Fruit fly (Drosophila melanogaster) whole organism, embryonic: Measurements from ENCODE around the gene CG13026.
A peak's percentile ranks its signal among the peaks of the same experiment; 100 is the strongest.

Source experiments
- B-H1 ChIP-seq: fragments of 200-800 bp; sonication (Bioruptor generic); IDR thresholded peaks from 3 replicates; pipeline ENCODE4 v1.3.6; 2022; ENCODE audit warnings: missing biosample characterization, missing genetic modification characterization
- Bgb ChIP-seq: fragments of 200-800 bp; sonication (Bioruptor generic); IDR thresholded peaks from 2 replicates; pipeline ENCODE4 v1.3.6; 2022; ENCODE audit warnings: missing biosample characterization, missing genetic modification characterization; ENCODE audit not compliant: partially characterized antibody
- CG11504 ChIP-seq: fragments of 200-800 bp; sonication (Bioruptor generic); optimal IDR thresholded peaks from 3 replicates; lab custom pipeline; 2019; ENCODE audit warnings: missing biosample characterization, mild to moderate bottlenecking, missing genetic modification characterization, moderate library complexity
- CG12071 ChIP-seq: fragments of 200-800 bp; sonication (Bioruptor generic); optimal IDR thresholded peaks from 3 replicates; lab custom pipeline; 2018; ENCODE audit warnings: missing biosample characterization, mild to moderate bottlenecking, missing genetic modification characterization
- CG15601 ChIP-seq: fragments of 200-800 bp; sonication (Bioruptor generic); optimal IDR thresholded peaks from 3 replicates; lab custom pipeline; 2019; ENCODE audit warnings: missing biosample characterization, mild to moderate bottlenecking, missing genetic modification characterization, moderate library complexity
- CG18262 ChIP-seq: fragments of 200-800 bp; optimal IDR thresholded peaks from 3 replicates; lab custom pipeline; 2019; ENCODE audit warnings: missing biosample characterization, mild to moderate bottlenecking, missing genetic modification characterization, moderate library complexity
- CG2875 ChIP-seq: fragments of 200-800 bp; sonication (Bioruptor generic); optimal IDR thresholded peaks from 2 replicates; lab custom pipeline; 2017; ENCODE audit warnings: missing biosample characterization, mild to moderate bottlenecking, missing genetic modification characterization, missing genetic modification reagents
- CG31388 ChIP-seq: fragments of 200-800 bp; sonication (Bioruptor generic); optimal IDR thresholded peaks from 2 replicates; lab custom pipeline; 2016; ENCODE audit warnings: missing biosample characterization, missing genetic modification characterization
- CG4282 ChIP-seq: fragments of 200-800 bp; sonication (Bioruptor generic); optimal IDR thresholded peaks from 2 replicates; lab custom pipeline; 2016; ENCODE audit warnings: missing biosample characterization, missing genetic modification characterization
- CG4328 ChIP-seq: fragments of 200-800 bp; sonication (Bioruptor generic); optimal IDR thresholded peaks from 3 replicates; lab custom pipeline; 2017; ENCODE audit warnings: missing biosample characterization, missing genetic modification reagents, missing genetic modification characterization
- CG4424 ChIP-seq: fragments of 200-800 bp; sonication (Bioruptor generic); optimal IDR thresholded peaks from 3 replicates; lab custom pipeline; 2016; ENCODE audit warnings: missing biosample characterization, missing genetic modification characterization
- CG6254 ChIP-seq: fragments of 200-800 bp; sonication (Bioruptor generic); optimal IDR thresholded peaks from 3 replicates; lab custom pipeline; 2017; ENCODE audit warnings: mild to moderate bottlenecking, missing biosample characterization, missing genetic modification reagents, missing genetic modification characterization
- CG6689 ChIP-seq: fragments of 200-800 bp; sonication (Bioruptor generic); IDR thresholded peaks from 2 replicates; pipeline ENCODE4 v1.3.6; 2022; ENCODE audit warnings: missing biosample characterization, missing genetic modification characterization
- CG6765 ChIP-seq: fragments of 200-800 bp; sonication (Bioruptor generic); optimal IDR thresholded peaks from 3 replicates; lab custom pipeline; 2017; ENCODE audit warnings: missing biosample characterization, mild to moderate bottlenecking, missing genetic modification characterization
- CG6791 ChIP-seq: fragments of 200-800 bp; sonication (Bioruptor generic); IDR thresholded peaks from 3 replicates; pipeline ENCODE4 v1.3.6; 2022; ENCODE audit warnings: missing biosample characterization, missing genetic modification characterization; ENCODE audit not compliant: partially characterized antibody
- CG7745 ChIP-seq: fragments of 200-800 bp; sonication (Bioruptor generic); optimal IDR thresholded peaks from 2 replicates; lab custom pipeline; 2018; ENCODE audit warnings: missing biosample characterization, mild to moderate bottlenecking, missing genetic modification characterization, moderate library complexity
- CG7786 ChIP-seq: fragments of 200-800 bp; sonication (Bioruptor generic); optimal IDR thresholded peaks from 2 replicates; lab custom pipeline; 2016; ENCODE audit warnings: missing biosample characterization, missing genetic modification characterization
- CG8281 ChIP-seq: fragments of 200-800 bp; sonication (Bioruptor generic); optimal IDR thresholded peaks from 2 replicates; lab custom pipeline; 2018; ENCODE audit warnings: missing biosample characterization, mild to moderate bottlenecking, missing genetic modification characterization, moderate library complexity
- CG8290 ChIP-seq, 3 experiments: fragments of 200-800 bp; sonication (Bioruptor generic); optimal IDR thresholded peaks; 2 replicates each; lab custom pipeline; 2016 to 2019; ENCODE audit warnings: missing biosample characterization in 3 of 3, missing genetic modification characterization in 3 of 3, mild to moderate bottlenecking in 2 of 3, moderate library complexity in 1 of 3
- CG9727 ChIP-seq: fragments of 200-800 bp; sonication (Bioruptor generic); optimal IDR thresholded peaks from 3 replicates; lab custom pipeline; 2017; ENCODE audit warnings: missing biosample characterization, mild to moderate bottlenecking, missing genetic modification characterization
- HHEX ChIP-seq: fragments of 200-800 bp; sonication (Bioruptor generic); optimal IDR thresholded peaks from 3 replicates; lab custom pipeline; 2017; ENCODE audit warnings: missing biosample characterization, mild to moderate bottlenecking, missing genetic modification characterization, missing genetic modification reagents
- Hr3 ChIP-seq: fragments of 200-800 bp; sonication (Bioruptor generic); optimal IDR thresholded peaks from 3 replicates; lab custom pipeline; 2016; ENCODE audit warnings: missing biosample characterization, missing genetic modification characterization
- Hr39 ChIP-seq: fragments of >200 bp; optimal IDR thresholded peaks from 2 replicates; lab custom pipeline; 2017
- MTF-1 ChIP-seq: fragments of 200-800 bp; sonication (Bioruptor generic); optimal IDR thresholded peaks from 2 replicates; lab custom pipeline; 2018; ENCODE audit warnings: missing biosample characterization, mild to moderate bottlenecking, missing genetic modification characterization, borderline replicate concordance
- NK7.1 ChIP-seq: fragments of 200-800 bp; sonication (Bioruptor generic); optimal IDR thresholded peaks from 3 replicates; lab custom pipeline; 2016; ENCODE audit warnings: missing biosample characterization, missing genetic modification characterization
- NfI ChIP-seq: fragments of 200-800 bp; sonication (Bioruptor generic); optimal IDR thresholded peaks from 3 replicates; lab custom pipeline; 2018; ENCODE audit warnings: missing biosample characterization, mild to moderate bottlenecking, missing genetic modification characterization, moderate library complexity
- Oli ChIP-seq: fragments of 200-800 bp; sonication (Bioruptor generic); optimal IDR thresholded peaks from 2 replicates; lab custom pipeline; 2018; ENCODE audit warnings: missing biosample characterization, mild to moderate bottlenecking, missing genetic modification characterization, moderate library complexity
- Optix ChIP-seq: fragments of 200-800 bp; sonication (Bioruptor generic); IDR thresholded peaks from 3 replicates; pipeline ENCODE4 v1.3.6; 2022; ENCODE audit warnings: missing biosample characterization, missing genetic modification characterization
- Ravus ChIP-seq: fragments of 200-800 bp; sonication (Bioruptor generic); IDR thresholded peaks from 2 replicates; pipeline ENCODE4 v1.3.6; 2022; ENCODE audit warnings: missing biosample characterization, missing genetic modification characterization
- btn ChIP-seq: fragments of 200-800 bp; sonication (Bioruptor generic); optimal IDR thresholded peaks from 2 replicates; lab custom pipeline; 2016; ENCODE audit warnings: missing biosample characterization, missing genetic modification characterization
- chif ChIP-seq, 2 experiments: fragments of 200-800 bp; sonication (Bioruptor generic); optimal IDR thresholded peaks; 3 replicates each; lab custom pipeline; 2016; ENCODE audit warnings: missing biosample characterization in 2 of 2, missing genetic modification characterization in 2 of 2
- chinmo ChIP-seq: fragments of 200-800 bp; sonication (Bioruptor generic); IDR thresholded peaks from 4 replicates; pipeline ENCODE4 v1.3.6; 2022; ENCODE audit warnings: missing biosample characterization, missing genetic modification characterization; ENCODE audit not compliant: partially characterized antibody
- cwo ChIP-seq: fragments of 200-800 bp; sonication (Bioruptor generic); optimal IDR thresholded peaks from 3 replicates; lab custom pipeline; 2017; ENCODE audit warnings: missing biosample characterization, missing genetic modification characterization, mild to moderate bottlenecking, moderate library complexity, missing genetic modification reagents
- gro ChIP-seq: fragments of 200-800 bp; sonication (Bioruptor generic); optimal IDR thresholded peaks from 2 replicates; lab custom pipeline; 2016; ENCODE audit warnings: missing biosample characterization, missing genetic modification characterization
- knrl ChIP-seq: fragments of 200-800 bp; sonication (Bioruptor generic); IDR thresholded peaks from 3 replicates; pipeline ENCODE4 v1.3.6; 2022; ENCODE audit warnings: missing biosample characterization, missing genetic modification characterization; ENCODE audit not compliant: partially characterized antibody
- lab ChIP-seq: fragments of 200-800 bp; sonication (Bioruptor generic); optimal IDR thresholded peaks from 3 replicates; lab custom pipeline; 2017; ENCODE audit warnings: missing biosample characterization, missing genetic modification characterization, mild to moderate bottlenecking, moderate library complexity, missing genetic modification reagents
- lbe ChIP-seq: fragments of 200-800 bp; sonication (Bioruptor generic); optimal IDR thresholded peaks from 2 replicates; lab custom pipeline; 2016; ENCODE audit warnings: missing biosample characterization, mild to moderate bottlenecking, missing genetic modification characterization
- lov ChIP-seq, 2 experiments: fragments of 200-800 bp in 1 of 2; fragments of >200 bp in 1 of 2; sonication (Bioruptor generic) in 1 of 2; IDR thresholded peaks in 1 of 2; optimal IDR thresholded peaks in 1 of 2; 2 replicates in 1 of 2; 3 replicates in 1 of 2; pipeline versions ENCODE4 v1.3.6 to Lab custom; 2017 to 2022; ENCODE audit warnings: missing biosample characterization in 1 of 2, missing genetic modification characterization in 1 of 2
- mam ChIP-seq: fragments of 200-800 bp; sonication (Bioruptor generic); optimal IDR thresholded peaks from 3 replicates; lab custom pipeline; 2016; ENCODE audit warnings: missing biosample characterization, missing genetic modification characterization
- nmo ChIP-seq: fragments of 200-800 bp; sonication (Bioruptor generic); optimal IDR thresholded peaks from 2 replicates; lab custom pipeline; 2018; ENCODE audit warnings: missing biosample characterization, mild to moderate bottlenecking, missing genetic modification characterization, moderate library complexity
- nom ChIP-seq: fragments of 200-800 bp; sonication (Bioruptor generic); optimal IDR thresholded peaks from 2 replicates; lab custom pipeline; 2017; ENCODE audit warnings: missing biosample characterization, missing genetic modification characterization, mild to moderate bottlenecking, moderate library complexity, missing genetic modification reagents
- pum ChIP-seq: fragments of 200-800 bp; sonication (Bioruptor generic); optimal IDR thresholded peaks from 2 replicates; lab custom pipeline; 2016; ENCODE audit warnings: missing biosample characterization, missing genetic modification characterization
- salm ChIP-seq: fragments of 200-800 bp; sonication (Bioruptor generic); optimal IDR thresholded peaks from 2 replicates; lab custom pipeline; 2018; ENCODE audit warnings: missing biosample characterization, mild to moderate bottlenecking, missing genetic modification characterization
- unpg ChIP-seq: fragments of 200-800 bp; sonication (Bioruptor generic); optimal IDR thresholded peaks from 3 replicates; lab custom pipeline; 2018; ENCODE audit warnings: missing biosample characterization, mild to moderate bottlenecking, missing genetic modification characterization, moderate library complexity

Gene CG13026

dm6 chr3L:16760274-16760673 lies 34.3 kb upstream of the CG13026 start (continued):
- TF ChIP-seq CG8281 (no peak), Optix (peak; percentile 66; the same call in 2 of the 3 replicates), Bgb (no peak), B-H1 (GFP tag; lab: Robert Waterston, UW) (no peak), CG6765 (GFP tag; lab: Kevin White, UChicago) (no peak), gro (GFP tag; lab: Kevin White, UChicago) (no peak), salm (tag; lab: Kevin White, UChicago) (no peak), Hr3 (GFP tag; lab: Kevin White, UChicago) (no peak), chinmo (GFP tag; lab: Robert Waterston, UW) (no peak), CG2875 (GFP tag; lab: Kevin White, UChicago) (no peak), pum (peak; percentile 31), MTF-1 (GFP tag; lab: Kevin White, UChicago) (no peak), lab (GFP tag; lab: Kevin White, UChicago) (peak; percentile 0), CG7745 (tag; lab: Kevin White, UChicago) (no peak), lbe (GFP tag; lab: Kevin White, UChicago) (no peak), NfI (GFP tag; lab: Kevin White, UChicago) (peak; percentile 28), nom (GFP tag; lab: Kevin White, UChicago) (no peak), lov (optimal IDR thresholded peaks at IDR 0.05; lab: Kevin White, UChicago) (no peak), lov (GFP tag; IDR thresholded peaks at IDR 0.05; lab: Robert Waterston, UW) (no peak), CG4328 (GFP tag; lab: Kevin White, UChicago) (no peak), CG4424 (GFP tag; lab: Kevin White, UChicago) (peak; percentile 35), HHEX (GFP tag; lab: Kevin White, UChicago) (peak; percentile 30), CG8290 (GFP tag; optimal IDR thresholded peaks at IDR 0.05; lab: Kevin White, UChicago) (no peak), CG8290 (tag; optimal IDR thresholded peaks at IDR 0.05; lab: Kevin White, UChicago) (peak in 1 of 2 experiments; percentile 45), btn (no peak), Hr39 (no peak), CG31388 (GFP tag; lab: Kevin White, UChicago) (no peak), CG6689 (GFP tag; lab: Robert Waterston, UW) (no peak), CG15601 (tag; lab: Kevin White, UChicago) (peak; percentile 60), CG9727 (GFP tag; lab: Kevin White, UChicago) (no peak), CG4282 (GFP tag; lab: Kevin White, UChicago) (no peak), CG12071 (GFP tag; lab: Kevin White, UChicago) (peak; percentile 18), chif (GFP tag; optimal IDR thresholded peaks at IDR 0.05; lab: Kevin White, UChicago) (peak; percentile 38 to 62), CG6254 (GFP tag; lab: Kevin White, UChicago) (no peak), unpg (GFP tag; lab: Kevin White, UChicago) (peak; percentile 46), CG7786 (GFP tag; lab: Kevin White, UChicago) (no peak), cwo (GFP tag; lab: Kevin White, UChicago) (peak; percentile 17), NK7.1 (no peak), knrl (no peak), CG18262 (peak; percentile 57), CG11504 (peak; percentile 61), Ravus (no peak), CG6791 (no peak), nmo (GFP tag; lab: Kevin White, UChicago) (peak; percentile 49), mam (GFP tag; lab: Kevin White, UChicago) (no peak), Oli (tag; lab: Kevin White, UChicago) (peak; percentile 59)
